Worm (Caenorhabditis elegans) whole organism, L1 larva: Measurements from ENCODE around the gene T04C12.1.

Source experiments
- C04F5.9 ChIP-seq: sonication (generic microtip); optimal IDR thresholded peaks from 2 replicates; lab custom pipeline; 2016; ENCODE audit warnings: missing genetic modification characterization, missing compliant biosample characterization
- C16A3.4 ChIP-seq: fragments of 150-350 bp; optimal IDR thresholded peaks from 2 replicates; lab custom pipeline; 2014; ENCODE audit warnings: missing biosample characterization, missing genetic modification characterization
- F16B12.6 ChIP-seq: fragments of 150-350 bp; optimal IDR thresholded peaks from 2 replicates; lab custom pipeline; 2014; ENCODE audit warnings: missing biosample characterization, missing genetic modification characterization
- aha-1 ChIP-seq: fragments of 150-350 bp; optimal IDR thresholded peaks from 2 replicates; lab custom pipeline; 2014; ENCODE audit warnings: missing biosample characterization, missing genetic modification characterization
- aly-2 ChIP-seq: fragments of 150-350 bp; optimal IDR thresholded peaks from 2 replicates; lab custom pipeline; 2014; ENCODE audit warnings: missing biosample characterization, missing genetic modification characterization
- ama-1 ChIP-seq: fragments of 150-350 bp; optimal IDR thresholded peaks from 2 replicates; lab custom pipeline; 2014
- blmp-1 ChIP-seq: fragments of 150-350 bp; optimal IDR thresholded peaks from 2 replicates; lab custom pipeline; 2014; ENCODE audit warnings: missing biosample characterization, missing genetic modification characterization
- ceh-63 ChIP-seq: fragments of 200-800 bp; sonication (Bioruptor generic); optimal IDR thresholded peaks from 2 replicates; lab custom pipeline; 2018; ENCODE audit warnings: mild to moderate bottlenecking, missing genetic modification characterization, missing compliant biosample characterization
- ceh-8 ChIP-seq: fragments of 200-800 bp; sonication (Bioruptor generic); optimal IDR thresholded peaks from 2 replicates; lab custom pipeline; 2018; ENCODE audit warnings: mild to moderate bottlenecking, missing genetic modification characterization, moderate library complexity, missing compliant biosample characterization
- ces-1 ChIP-seq: fragments of 150-350 bp; optimal IDR thresholded peaks from 2 replicates; lab custom pipeline; 2014; ENCODE audit warnings: missing biosample characterization, missing genetic modification reagents, missing genetic modification characterization
- dpl-1 ChIP-seq, 3 experiments: fragments of 150-350 bp in 2 of 3; sonication (generic microtip) in 1 of 3; optimal IDR thresholded peaks; 2 replicates each; lab custom pipeline; 2014 to 2017; ENCODE audit warnings: missing biosample characterization in 3 of 3, missing genetic modification characterization in 3 of 3, missing genetic modification reagents in 3 of 3
- dsc-1 ChIP-seq: sonication (generic microtip); optimal IDR thresholded peaks from 2 replicates; lab custom pipeline; 2016; ENCODE audit warnings: mild to moderate bottlenecking, missing genetic modification characterization, missing compliant biosample characterization
- efl-1 ChIP-seq, 4 experiments: fragments of 150-350 bp; optimal IDR thresholded peaks in 3 of 4; peaks in 1 of 4; 1 replicate in 1 of 4; 2 replicates in 3 of 4; lab custom pipeline; 2014; ENCODE audit warnings: missing biosample characterization in 2 of 4, missing genetic modification characterization in 2 of 4, missing genetic modification reagents in 2 of 4
- efl-3 ChIP-seq: fragments of 200-800 bp; sonication (Bioruptor generic); optimal IDR thresholded peaks from 2 replicates; lab custom pipeline; 2018; ENCODE audit warnings: mild to moderate bottlenecking, missing genetic modification characterization, missing compliant biosample characterization
- egl-13 ChIP-seq: sonication (generic microtip); optimal IDR thresholded peaks from 2 replicates; lab custom pipeline; 2016; ENCODE audit warnings: missing genotype, missing genetic modification reagents, missing genetic modification characterization, missing compliant biosample characterization
- ets-5 ChIP-seq: fragments of 200-800 bp; sonication (Bioruptor generic); IDR thresholded peaks from 2 replicates; pipeline ENCODE4 v1.3.6; 2022; ENCODE audit warnings: missing genetic modification characterization, missing compliant biosample characterization
- fkh-10 ChIP-seq: sonication (generic microtip); optimal IDR thresholded peaks from 2 replicates; lab custom pipeline; 2017; ENCODE audit warnings: missing biosample characterization, missing genetic modification reagents, missing genetic modification characterization
- fkh-8 ChIP-seq: sonication (generic microtip); optimal IDR thresholded peaks from 2 replicates; lab custom pipeline; 2016; ENCODE audit warnings: mild to moderate bottlenecking, missing genetic modification characterization, missing compliant biosample characterization
- grh-1 ChIP-seq: fragments of 200-800 bp; sonication (Bioruptor generic); IDR thresholded peaks from 2 replicates; pipeline ENCODE4 v1.3.6; 2022; ENCODE audit warnings: missing genetic modification reagents, missing genetic modification characterization, missing compliant biosample characterization
- hlh-17 ChIP-seq: fragments of 200-800 bp; sonication (Bioruptor generic); optimal IDR thresholded peaks from 2 replicates; lab custom pipeline; 2018; ENCODE audit warnings: missing genetic modification characterization, mild to moderate bottlenecking, missing compliant biosample characterization, moderate library complexity, borderline replicate concordance
- isw-1 ChIP-seq: fragments of 200-800 bp; sonication (Bioruptor generic); IDR thresholded peaks from 2 replicates; pipeline ENCODE4 v1.3.6; 2022; ENCODE audit warnings: missing genetic modification characterization, missing compliant biosample characterization
- jun-1 ChIP-seq: fragments of 150-350 bp; optimal IDR thresholded peaks from 2 replicates; lab custom pipeline; 2014; ENCODE audit warnings: missing biosample characterization, missing genetic modification reagents, missing genetic modification characterization
- lin-14 ChIP-seq: fragments of 200-800 bp; sonication (Bioruptor generic); optimal IDR thresholded peaks from 2 replicates; lab custom pipeline; 2018; ENCODE audit warnings: mild to moderate bottlenecking, missing genetic modification characterization, moderate library complexity, missing compliant biosample characterization
- lin-35 ChIP-seq, 2 experiments: fragments of 150-350 bp; optimal IDR thresholded peaks; 2 replicates each; lab custom pipeline; 2014; ENCODE audit warnings: missing biosample characterization in 2 of 2, missing genetic modification characterization in 2 of 2, missing genetic modification reagents in 2 of 2
- lin-39 ChIP-seq: fragments of 150-350 bp; optimal IDR thresholded peaks from 2 replicates; lab custom pipeline; 2014; ENCODE audit warnings: missing biosample characterization, missing genetic modification reagents, missing genetic modification characterization
- lsy-2 ChIP-seq, 2 experiments: fragments of 150-350 bp; optimal IDR thresholded peaks; 2 replicates each; lab custom pipeline; 2014; ENCODE audit warnings: missing biosample characterization in 2 of 2, missing genetic modification characterization in 2 of 2
- mdl-1 ChIP-seq, 2 experiments: fragments of 150-350 bp; optimal IDR thresholded peaks; 2 replicates each; lab custom pipeline; 2014 to 2017; ENCODE audit warnings: missing biosample characterization in 2 of 2, missing genetic modification characterization in 2 of 2, inconsistent platforms in 1 of 2
- mep-1 ChIP-seq: fragments of 150-350 bp; optimal IDR thresholded peaks from 2 replicates; lab custom pipeline; 2014; ENCODE audit warnings: missing biosample characterization, missing genetic modification characterization
- nhr-19 ChIP-seq: fragments of 200-800 bp; sonication (Bioruptor generic); conservative IDR thresholded peaks from 2 replicates; pipeline ENCODE4 v1.3.6; 2022; ENCODE audit warnings: missing genetic modification characterization, missing compliant biosample characterization
- nhr-237 ChIP-seq: fragments of 150-350 bp; optimal IDR thresholded peaks from 2 replicates; lab custom pipeline; 2014; ENCODE audit warnings: missing biosample characterization, missing genetic modification characterization
- nhr-71 ChIP-seq: sonication (generic microtip); optimal IDR thresholded peaks from 2 replicates; lab custom pipeline; 2016; ENCODE audit warnings: mild to moderate bottlenecking, missing genetic modification characterization, moderate library complexity, missing compliant biosample characterization
- nhr-76 ChIP-seq: sonication (generic microtip); optimal IDR thresholded peaks from 2 replicates; lab custom pipeline; 2017; ENCODE audit warnings: missing biosample characterization, missing genetic modification characterization
- nhr-77 ChIP-seq: fragments of 150-350 bp; optimal IDR thresholded peaks from 2 replicates; lab custom pipeline; 2014; ENCODE audit warnings: missing biosample characterization, missing genetic modification characterization
- nhr-85 ChIP-seq: sonication (generic microtip); peaks from one replicate; lab custom pipeline; 2016; ENCODE audit warnings: missing genetic modification characterization, inconsistent platforms, missing compliant biosample characterization
- nhr-90 ChIP-seq: sonication (generic microtip); optimal IDR thresholded peaks from 2 replicates; lab custom pipeline; 2016; ENCODE audit warnings: mild to moderate bottlenecking, missing genetic modification characterization, missing compliant biosample characterization; ENCODE audit not compliant: poor library complexity
- pqm-1 ChIP-seq: sonication (generic microtip); optimal IDR thresholded peaks from 3 replicates; lab custom pipeline; 2017; ENCODE audit warnings: missing biosample characterization, missing genetic modification characterization
- skn-1 ChIP-seq: fragments of 150-350 bp; optimal IDR thresholded peaks from 2 replicates; lab custom pipeline; 2014; ENCODE audit warnings: missing biosample characterization, missing genetic modification characterization
- snpc-4 ChIP-seq: fragments of 150-350 bp; optimal IDR thresholded peaks from 2 replicates; lab custom pipeline; 2014; ENCODE audit warnings: missing biosample characterization, missing genetic modification characterization
- sox-4 ChIP-seq: sonication (generic microtip); optimal IDR thresholded peaks from 2 replicates; lab custom pipeline; 2016; ENCODE audit warnings: missing genetic modification characterization, missing compliant biosample characterization
- sptf-1 ChIP-seq: fragments of 150-350 bp; optimal IDR thresholded peaks from 2 replicates; lab custom pipeline; 2014; ENCODE audit warnings: missing biosample characterization, missing genetic modification characterization
- swsn-7 ChIP-seq: sonication (generic microtip); optimal IDR thresholded peaks from 2 replicates; lab custom pipeline; 2016; ENCODE audit warnings: missing genetic modification characterization, missing compliant biosample characterization
- tlp-1 ChIP-seq: fragments of 150-350 bp; optimal IDR thresholded peaks from 2 replicates; lab custom pipeline; 2014; ENCODE audit warnings: missing biosample characterization, missing genetic modification characterization
- unc-30 ChIP-seq: sonication (generic microtip); optimal IDR thresholded peaks from 2 replicates; lab custom pipeline; 2017; ENCODE audit warnings: missing biosample characterization, missing genetic modification characterization
- unc-62 ChIP-seq: fragments of 150-350 bp; optimal IDR thresholded peaks from 2 replicates; lab custom pipeline; 2014; ENCODE audit warnings: missing biosample characterization, missing genetic modification reagents, missing genetic modification characterization
- unc-86 ChIP-seq: sonication (generic microtip); optimal IDR thresholded peaks from 2 replicates; lab custom pipeline; 2016; ENCODE audit warnings: missing genetic modification characterization, missing compliant biosample characterization
- unc-98 ChIP-seq: fragments of 200-800 bp; sonication (Bioruptor generic); IDR thresholded peaks from 2 replicates; pipeline ENCODE4 v1.3.6; 2022; ENCODE audit warnings: missing genetic modification characterization, missing compliant biosample characterization
- vab-15 ChIP-seq: sonication (generic microtip); optimal IDR thresholded peaks from 2 replicates; lab custom pipeline; 2017; ENCODE audit warnings: missing genotype, mild to moderate bottlenecking, missing genetic modification characterization, missing compliant biosample characterization
- xbp-1 ChIP-seq: sonication (generic microtip); optimal IDR thresholded peaks from 2 replicates; lab custom pipeline; 2016; ENCODE audit warnings: missing genetic modification characterization, missing compliant biosample characterization
- zag-1 ChIP-seq: fragments of 150-350 bp; optimal IDR thresholded peaks from 2 replicates; lab custom pipeline; 2014; ENCODE audit warnings: missing biosample characterization, missing genetic modification characterization
- ztf-11 ChIP-seq, 2 experiments: sonication (generic microtip); optimal IDR thresholded peaks; 2 replicates each; lab custom pipeline; 2016 to 2017; ENCODE audit warnings: missing genetic modification characterization in 2 of 2, missing biosample characterization in 1 of 2, missing compliant biosample characterization in 1 of 2
- ztf-4 ChIP-seq: fragments of 150-350 bp; optimal IDR thresholded peaks from 2 replicates; lab custom pipeline; 2014; ENCODE audit warnings: missing biosample characterization, missing genetic modification characterization

The T04C12.1 gene

ce11 chrV:11040020-11040419 lies 19.0 kb downstream of the T04C12.1 start, which contains the start of gene C45B11.9:
Gene C45B11.9 (plus strand): TSS chrV:11040320.
- TF ChIP-seq ztf-11 (tag; optimal IDR thresholded peaks at IDR 0.05; lab: Kevin White, UChicago): no peak
- no peak for TF ChIP-seq zag-1 (tag; lab: Kevin White, UChicago)
- no peak for TF ChIP-seq ces-1 (GFP tag; lab: Kevin White, UChicago)
- no peak for TF ChIP-seq unc-98 (GFP tag; lab: Robert Waterston, UW)
- no peak for TF ChIP-seq ets-5 (GFP tag; lab: Robert Waterston, UW)
- TF ChIP-seq C04F5.9 (tag; lab: Kevin White, UChicago): no peak
- TF ChIP-seq ceh-63 (GFP tag; lab: Kevin White, UChicago): no peak
- TF ChIP-seq nhr-71 (tag; lab: Kevin White, UChicago): no peak
- no peak for TF ChIP-seq lin-39 (tag; lab: Kevin White, UChicago)
- no peak for TF ChIP-seq vab-15 (tag; lab: Kevin White, UChicago)
- no peak for TF ChIP-seq nhr-237
- TF ChIP-seq jun-1: no peak
- TF ChIP-seq lin-35 (GFP tag; optimal IDR thresholded peaks at IDR 0.05; lab: Kevin White, UChicago): no peak
- no peak for TF ChIP-seq fkh-10 (GFP tag; lab: Kevin White, UChicago)

ce11 chrV:11039379-11039954 lies 19.6 kb downstream of the T04C12.1 start, which contains the start of gene pak-2:
Gene pak-2 (minus strand): TSS chrV:11039429.
- peak; percentile 95 for TF ChIP-seq lin-14
- TF ChIP-seq hlh-17 (GFP tag; lab: Kevin White, UChicago): no peak
- TF ChIP-seq F16B12.6 (tag; lab: Kevin White, UChicago): no peak
- peak; percentile 74 to 89 for TF ChIP-seq lin-35 (GFP tag; optimal IDR thresholded peaks at IDR 0.05; lab: Kevin White, UChicago)
- peak; percentile 94 for TF ChIP-seq nhr-85 (tag; lab: Kevin White, UChicago)
- peak; percentile 76; the same call in 1 of the 2 replicates for TF ChIP-seq unc-98 (GFP tag; lab: Robert Waterston, UW)
- no peak for TF ChIP-seq sptf-1 (tag; lab: Kevin White, UChicago)
- no peak for TF ChIP-seq aha-1
- peak; percentile 83 for TF ChIP-seq xbp-1 (tag; lab: Kevin White, UChicago)
- no peak for TF ChIP-seq unc-30 (tag; lab: Kevin White, UChicago)
- peak; percentile 96 for TF ChIP-seq C16A3.4 (tag; lab: Kevin White, UChicago)
- TF ChIP-seq dsc-1: peak; percentile 85
- TF ChIP-seq nhr-90: peak; percentile 85
- peak; percentile 78 to 84 for TF ChIP-seq efl-1 (optimal IDR thresholded peaks at IDR 0.05; lab: Kevin White, UChicago)
- peak; percentile 69 to 96 for TF ChIP-seq efl-1 (GFP tag; optimal IDR thresholded peaks at IDR 0.05 in 1 of 2; lab: Kevin White, UChicago)
- TF ChIP-seq lsy-2 (tag; optimal IDR thresholded peaks at IDR 0.05; lab: Kevin White, UChicago): peak; percentile 73 to 91
- peak; percentile 38 for TF ChIP-seq skn-1 (tag; lab: Kevin White, UChicago)
- peak; percentile 87 for TF ChIP-seq isw-1 (GFP tag; lab: Robert Waterston, UW)
- TF ChIP-seq unc-62 (GFP tag; lab: Kevin White, UChicago): no peak
- TF ChIP-seq snpc-4 (tag; lab: Kevin White, UChicago): peak; percentile 37
- TF ChIP-seq fkh-8 (tag; lab: Kevin White, UChicago): peak; percentile 85
- TF ChIP-seq ces-1 (GFP tag; lab: Kevin White, UChicago): no peak
- TF ChIP-seq swsn-7 (tag; lab: Kevin White, UChicago): peak; percentile 80
- peak; percentile 75 for TF ChIP-seq blmp-1
- TF ChIP-seq mdl-1 (tag; optimal IDR thresholded peaks at IDR 0.05; lab: Kevin White, UChicago): peak in 1 of 2 experiments; percentile 18
- TF ChIP-seq tlp-1 (tag; lab: Kevin White, UChicago): no peak
- TF ChIP-seq lin-39 (tag; lab: Kevin White, UChicago): peak; percentile 37
- TF ChIP-seq efl-3 (GFP tag; lab: Kevin White, UChicago): no peak
- TF ChIP-seq ama-1 (lab: Kevin White, UChicago): no peak
- TF ChIP-seq dpl-1 (GFP tag; optimal IDR thresholded peaks at IDR 0.05; lab: Kevin White, UChicago): peak; percentile 61 to 77 (median 68)
- TF ChIP-seq sox-4 (tag; lab: Kevin White, UChicago): peak; percentile 74
- no peak for TF ChIP-seq pqm-1 (tag; lab: Kevin White, UChicago)
- no peak for TF ChIP-seq ztf-4 (tag; lab: Kevin White, UChicago)
- no peak for TF ChIP-seq nhr-76 (tag; lab: Kevin White, UChicago)
- TF ChIP-seq nhr-19 (GFP tag; lab: Robert Waterston, UW): peak; percentile 80
- peak; percentile 53 for TF ChIP-seq aly-2 (tag; lab: Kevin White, UChicago)
- TF ChIP-seq nhr-77 (tag; lab: Kevin White, UChicago): peak; percentile 90
- TF ChIP-seq mep-1 (tag; lab: Kevin White, UChicago): peak; percentile 71
- peak; percentile 31; the same call in 1 of the 2 replicates for TF ChIP-seq grh-1 (GFP tag; lab: Robert Waterston, UW)
- peak; percentile 73 for TF ChIP-seq unc-86 (tag; lab: Kevin White, UChicago)
- TF ChIP-seq egl-13 (tag; lab: Kevin White, UChicago): peak; percentile 71
- no peak for TF ChIP-seq ceh-8 (GFP tag; lab: Kevin White, UChicago)
